Worm (Caenorhabditis elegans) whole organism, L2 larva: ENCODE measurements around the gene R10E11.5.

Experiments used
- C34F6.9 ChIP-seq: fragments of 150-350 bp; optimal IDR thresholded peaks from 2 replicates; lab custom pipeline; 2014; ENCODE audit warnings: missing biosample characterization, missing genetic modification characterization
- F13H6.1 ChIP-seq: sonication (generic microtip); optimal IDR thresholded peaks from 2 replicates; lab custom pipeline; 2016; ENCODE audit warnings: missing genetic modification characterization, missing compliant biosample characterization
- R02D3.7 ChIP-seq: fragments of 150-350 bp; optimal IDR thresholded peaks from 2 replicates; lab custom pipeline; 2014; ENCODE audit warnings: missing biosample characterization, missing genetic modification characterization
- Y55F3AM.14 ChIP-seq: fragments of 200-800 bp; sonication (Bioruptor generic); optimal IDR thresholded peaks from 2 replicates; lab custom pipeline; 2018; ENCODE audit warnings: mild to moderate bottlenecking, missing genetic modification characterization, missing compliant biosample characterization
- ZK546.5 ChIP-seq: sonication (generic microtip); optimal IDR thresholded peaks from 2 replicates; lab custom pipeline; 2017; ENCODE audit warnings: missing biosample characterization, missing genetic modification characterization
- alr-1 ChIP-seq: fragments of 150-350 bp; optimal IDR thresholded peaks from 2 replicates; lab custom pipeline; 2014; ENCODE audit warnings: missing biosample characterization, missing genetic modification characterization
- aly-2 ChIP-seq: fragments of 150-350 bp; optimal IDR thresholded peaks from 2 replicates; lab custom pipeline; 2014; ENCODE audit warnings: missing biosample characterization, missing genetic modification characterization
- ama-1 ChIP-seq: fragments of 150-350 bp; optimal IDR thresholded peaks from 2 replicates; lab custom pipeline; 2018; ENCODE audit warnings: inconsistent platforms
- blmp-1 ChIP-seq: sonication (generic microtip); optimal IDR thresholded peaks from 2 replicates; lab custom pipeline; 2017; ENCODE audit warnings: missing genetic modification characterization, mild to moderate bottlenecking, missing compliant biosample characterization, antibody characterized with exemption, moderate library complexity; ENCODE audit not compliant: insufficient read depth
- ceh-16 ChIP-seq: fragments of 150-350 bp; optimal IDR thresholded peaks from 2 replicates; lab custom pipeline; 2014; ENCODE audit warnings: missing biosample characterization, missing genetic modification characterization
- ceh-82 ChIP-seq: fragments of 150-350 bp; optimal IDR thresholded peaks from 2 replicates; lab custom pipeline; 2014; ENCODE audit warnings: missing biosample characterization, missing genetic modification characterization
- crh-2 ChIP-seq: sonication (generic microtip); optimal IDR thresholded peaks from 2 replicates; lab custom pipeline; 2017; ENCODE audit warnings: missing biosample characterization, missing genetic modification characterization
- dmd-4 ChIP-seq: sonication (generic microtip); optimal IDR thresholded peaks from 2 replicates; lab custom pipeline; 2017; ENCODE audit warnings: missing biosample characterization, missing genetic modification characterization
- egl-27 ChIP-seq: sonication (generic microtip); optimal IDR thresholded peaks from 3 replicates; lab custom pipeline; 2017; ENCODE audit warnings: missing biosample characterization, missing genetic modification reagents, missing genetic modification characterization
- elt-1 ChIP-seq: fragments of 150-350 bp; optimal IDR thresholded peaks from 2 replicates; lab custom pipeline; 2014; ENCODE audit warnings: missing biosample characterization, missing genetic modification characterization
- elt-3 ChIP-seq: sonication (generic microtip); optimal IDR thresholded peaks from 2 replicates; lab custom pipeline; 2017; ENCODE audit warnings: missing biosample characterization, missing genetic modification characterization
- fos-1 ChIP-seq: fragments of 150-350 bp; optimal IDR thresholded peaks from 2 replicates; lab custom pipeline; 2014; ENCODE audit warnings: missing biosample characterization, missing genetic modification characterization
- gmeb-1 ChIP-seq: fragments of 150-350 bp; optimal IDR thresholded peaks from 2 replicates; lab custom pipeline; 2014; ENCODE audit warnings: missing biosample characterization, missing genetic modification characterization
- lin-11 ChIP-seq: fragments of 150-350 bp; sonication (generic microtip); optimal IDR thresholded peaks from 2 replicates; lab custom pipeline; 2014; ENCODE audit warnings: missing biosample characterization, missing genetic modification characterization, inconsistent platforms, mixed read lengths
- lin-13 ChIP-seq: fragments of 150-350 bp; optimal IDR thresholded peaks from 2 replicates; lab custom pipeline; 2014; ENCODE audit warnings: missing biosample characterization, missing genetic modification reagents, missing genetic modification characterization
- lin-39 ChIP-seq: fragments of 150-350 bp; optimal IDR thresholded peaks from 2 replicates; lab custom pipeline; 2014; ENCODE audit warnings: missing biosample characterization, missing genetic modification reagents, missing genetic modification characterization
- lsy-2 ChIP-seq, 2 experiments: fragments of 150-350 bp in 1 of 2; sonication (generic microtip) in 1 of 2; optimal IDR thresholded peaks; 2 replicates each; lab custom pipeline; 2014 to 2017; ENCODE audit warnings: missing biosample characterization in 2 of 2, missing genetic modification characterization in 2 of 2
- mab-5 ChIP-seq: fragments of 150-350 bp; optimal IDR thresholded peaks from 2 replicates; lab custom pipeline; 2014; ENCODE audit warnings: missing biosample characterization, missing genetic modification characterization
- mbf-1 ChIP-seq: sonication (generic microtip); optimal IDR thresholded peaks from 2 replicates; lab custom pipeline; 2017; ENCODE audit warnings: missing biosample characterization, missing genetic modification characterization
- mdl-1 ChIP-seq, 2 experiments: fragments of 150-350 bp in 1 of 2; sonication (generic microtip) in 1 of 2; optimal IDR thresholded peaks; 2 replicates each; lab custom pipeline; 2017; ENCODE audit warnings: missing biosample characterization in 2 of 2, missing genetic modification characterization in 2 of 2
- nhr-10 ChIP-seq: sonication (generic microtip); optimal IDR thresholded peaks from 2 replicates; lab custom pipeline; 2017; ENCODE audit warnings: missing biosample characterization, missing genetic modification characterization
- nhr-11 ChIP-seq: fragments of 150-350 bp; optimal IDR thresholded peaks from 2 replicates; lab custom pipeline; 2014; ENCODE audit warnings: missing biosample characterization, missing genetic modification characterization
- nhr-12 ChIP-seq: fragments of 150-350 bp; optimal IDR thresholded peaks from 2 replicates; lab custom pipeline; 2014; ENCODE audit warnings: missing biosample characterization, missing genetic modification characterization
- nhr-129 ChIP-seq: fragments of 150-350 bp; optimal IDR thresholded peaks from 2 replicates; lab custom pipeline; 2014; ENCODE audit warnings: missing biosample characterization, missing genetic modification characterization
- nhr-21 ChIP-seq: fragments of 150-350 bp; optimal IDR thresholded peaks from 2 replicates; lab custom pipeline; 2014; ENCODE audit warnings: missing biosample characterization, missing genetic modification characterization
- nhr-23 ChIP-seq: fragments of 150-350 bp; optimal IDR thresholded peaks from 2 replicates; lab custom pipeline; 2014; ENCODE audit warnings: missing biosample characterization, missing genetic modification reagents, missing genetic modification characterization
- nhr-237 ChIP-seq: fragments of 150-350 bp; optimal IDR thresholded peaks from 2 replicates; lab custom pipeline; 2014; ENCODE audit warnings: missing biosample characterization, missing genetic modification characterization
- nhr-25 ChIP-seq: fragments of 150-350 bp; sonication (generic microtip); optimal IDR thresholded peaks from 3 replicates; lab custom pipeline; 2014; ENCODE audit warnings: missing biosample characterization, missing genetic modification characterization
- nhr-6 ChIP-seq: fragments of 150-350 bp; optimal IDR thresholded peaks from 2 replicates; lab custom pipeline; 2014; ENCODE audit warnings: missing biosample characterization, missing genetic modification characterization
- nhr-77 ChIP-seq: fragments of 150-350 bp; optimal IDR thresholded peaks from 2 replicates; lab custom pipeline; 2014; ENCODE audit warnings: missing biosample characterization, missing genetic modification characterization
- peb-1 ChIP-seq: fragments of 150-350 bp; optimal IDR thresholded peaks from 2 replicates; lab custom pipeline; 2014; ENCODE audit warnings: missing biosample characterization, missing genetic modification characterization
- sem-4 ChIP-seq: fragments of 150-350 bp; optimal IDR thresholded peaks from 2 replicates; lab custom pipeline; 2014; ENCODE audit warnings: missing biosample characterization, missing genetic modification reagents, missing genetic modification characterization
- skn-1 ChIP-seq: sonication (generic microtip); optimal IDR thresholded peaks from 2 replicates; lab custom pipeline; 2017; ENCODE audit warnings: missing biosample characterization, missing genetic modification characterization
- sma-3 ChIP-seq: sonication (generic microtip); optimal IDR thresholded peaks from 2 replicates; lab custom pipeline; 2016; ENCODE audit warnings: missing genetic modification reagents, missing genetic modification characterization, missing compliant biosample characterization
- sma-9 ChIP-seq, 2 experiments: fragments of 150-350 bp in 1 of 2; sonication (generic microtip) in 1 of 2; optimal IDR thresholded peaks; 2 replicates each; lab custom pipeline; 2014 to 2016; ENCODE audit warnings: missing genetic modification characterization in 2 of 2, mild to moderate bottlenecking in 1 of 2, missing biosample characterization in 1 of 2, missing compliant biosample characterization in 1 of 2, missing genetic modification reagents in 1 of 2, moderate library complexity in 1 of 2
- snpc-4 ChIP-seq: fragments of 150-350 bp; optimal IDR thresholded peaks from 2 replicates; lab custom pipeline; 2014; ENCODE audit warnings: missing biosample characterization, missing genetic modification characterization
- unc-39 ChIP-seq: fragments of 150-350 bp; optimal IDR thresholded peaks from 2 replicates; lab custom pipeline; 2014; ENCODE audit warnings: missing biosample characterization, missing genetic modification characterization
- unc-55 ChIP-seq: fragments of 150-350 bp; sonication (generic microtip); optimal IDR thresholded peaks from 3 replicates; lab custom pipeline; 2014; ENCODE audit warnings: missing biosample characterization, missing genetic modification reagents, missing genetic modification characterization
- unc-62 ChIP-seq: fragments of 150-350 bp; optimal IDR thresholded peaks from 2 replicates; lab custom pipeline; 2014; ENCODE audit warnings: missing biosample characterization, missing genetic modification reagents, missing genetic modification characterization
- zag-1 ChIP-seq: fragments of 150-350 bp; optimal IDR thresholded peaks from 2 replicates; lab custom pipeline; 2014; ENCODE audit warnings: missing biosample characterization, missing genetic modification characterization
- ztf-1 ChIP-seq: fragments of 200-800 bp; sonication (Bioruptor generic); conservative IDR thresholded peaks from 2 replicates; pipeline ENCODE4 v1.3.6; 2022; ENCODE audit warnings: missing genetic modification characterization, missing compliant biosample characterization
- ztf-11 ChIP-seq: sonication (generic microtip); optimal IDR thresholded peaks from 2 replicates; lab custom pipeline; 2017; ENCODE audit warnings: missing biosample characterization, missing genetic modification characterization
- ztf-4 ChIP-seq: fragments of 150-350 bp; optimal IDR thresholded peaks from 2 replicates; lab custom pipeline; 2014; ENCODE audit warnings: missing biosample characterization, missing genetic modification characterization

R10E11.5 gene

ce11 chrIII:9826005-9826404 lies 36.5 kb upstream of the R10E11.5 start:
- TF ChIP-seq peb-1: no peak
- peak; percentile 65 for TF ChIP-seq ztf-4 (tag; lab: Kevin White, UChicago)
- TF ChIP-seq mdl-1 (tag; optimal IDR thresholded peaks at IDR 0.05; lab: Kevin White, UChicago): peak in 1 of 2 experiments; percentile 46
- peak; percentile 23 for TF ChIP-seq gmeb-1 (tag; lab: Kevin White, UChicago)
- TF ChIP-seq ceh-16 (tag; lab: Kevin White, UChicago): no peak
- no peak for TF ChIP-seq unc-62 (GFP tag; lab: Kevin White, UChicago)
- no peak for TF ChIP-seq mbf-1 (tag; lab: Kevin White, UChicago)
- TF ChIP-seq ZK546.5 (tag; lab: Kevin White, UChicago): no peak
- TF ChIP-seq sem-4 (tag; lab: Kevin White, UChicago): peak; percentile 6
- TF ChIP-seq Y55F3AM.14: peak; percentile 82
- TF ChIP-seq nhr-129: peak; percentile 83
- TF ChIP-seq nhr-77 (tag; lab: Kevin White, UChicago): no peak
- no peak for TF ChIP-seq nhr-6
- TF ChIP-seq blmp-1 (tag; lab: Kevin White, UChicago): no peak
- TF ChIP-seq lin-13: peak; percentile 18
- no peak for TF ChIP-seq egl-27 (tag; lab: Kevin White, UChicago)
- TF ChIP-seq mab-5 (tag; lab: Kevin White, UChicago): peak; percentile 32
- peak; percentile 68 for TF ChIP-seq crh-2
- TF ChIP-seq nhr-10 (tag; lab: Kevin White, UChicago): no peak
- TF ChIP-seq ama-1 (lab: Kevin White, UChicago): peak; percentile 93
- TF ChIP-seq nhr-237 (tag; lab: Kevin White, UChicago): no peak
- TF ChIP-seq elt-3 (tag; lab: Kevin White, UChicago): no peak
- TF ChIP-seq elt-1 (tag; lab: Kevin White, UChicago): no peak
- TF ChIP-seq F13H6.1 (tag; lab: Kevin White, UChicago): peak; percentile 61
- TF ChIP-seq nhr-12 (tag; lab: Kevin White, UChicago): no peak
- peak; percentile 34 for TF ChIP-seq unc-55 (GFP tag; lab: Kevin White, UChicago)
- no peak for TF ChIP-seq nhr-21 (tag; lab: Kevin White, UChicago)
- peak; percentile 52 for TF ChIP-seq sma-9 (GFP tag; optimal IDR thresholded peaks at IDR 0.05; lab: Kevin White, UChicago)
- TF ChIP-seq sma-9 (tag; optimal IDR thresholded peaks at IDR 0.05; lab: Kevin White, UChicago): no peak
- TF ChIP-seq unc-39: no peak
- TF ChIP-seq aly-2 (tag; lab: Kevin White, UChicago): no peak
- TF ChIP-seq zag-1 (tag; lab: Kevin White, UChicago): no peak
- no peak for TF ChIP-seq lin-39
- no peak for TF ChIP-seq nhr-11 (tag; lab: Kevin White, UChicago)
- TF ChIP-seq sma-3 (GFP tag; lab: Kevin White, UChicago): peak; percentile 46
- no peak for TF ChIP-seq ceh-82 (tag; lab: Kevin White, UChicago)
- no peak for TF ChIP-seq nhr-23 (tag; lab: Kevin White, UChicago)
- no peak for TF ChIP-seq nhr-25 (tag; lab: Kevin White, UChicago)
- TF ChIP-seq dmd-4 (tag; lab: Kevin White, UChicago): no peak
- no peak for TF ChIP-seq ztf-11 (tag; lab: Kevin White, UChicago)
- no peak for TF ChIP-seq alr-1 (tag; lab: Kevin White, UChicago)
- TF ChIP-seq ztf-1 (GFP tag; lab: Robert Waterston, UW): no peak
- no peak for TF ChIP-seq snpc-4 (tag; lab: Kevin White, UChicago)
- no peak for TF ChIP-seq lin-11
- TF ChIP-seq C34F6.9 (tag; lab: Kevin White, UChicago): peak; percentile 71
- TF ChIP-seq R02D3.7 (tag; lab: Kevin White, UChicago): no peak
- TF ChIP-seq skn-1 (tag; lab: Kevin White, UChicago): no peak
- peak; percentile 3 for TF ChIP-seq fos-1 (tag; lab: Kevin White, UChicago)
- TF ChIP-seq lsy-2 (tag; optimal IDR thresholded peaks at IDR 0.05; lab: Kevin White, UChicago): peak in 1 of 2 experiments; percentile 79
